Worm (Caenorhabditis elegans) whole organism, young adult: ENCODE results near the gene str-88.

ENCODE experiments used
- B0035.1 ChIP-seq: sonication (generic microtip); optimal IDR thresholded peaks from 2 replicates; lab custom pipeline; 2016; ENCODE audit warnings: missing genetic modification characterization, mild to moderate bottlenecking, missing compliant biosample characterization, missing genotype, missing genetic modification reagents
- B0261.1 ChIP-seq: sonication (generic microtip); optimal IDR thresholded peaks from 2 replicates; lab custom pipeline; 2016; ENCODE audit warnings: mild to moderate bottlenecking, missing genetic modification characterization, moderate library complexity, missing compliant biosample characterization
- F37B4.10 ChIP-seq: fragments of 200-800 bp; sonication (Bioruptor generic); IDR thresholded peaks from 2 replicates; pipeline ENCODE4 v1.3.6; 2022; ENCODE audit warnings: missing genetic modification characterization, missing compliant biosample characterization
- F49E8.2 ChIP-seq: sonication (generic microtip); optimal IDR thresholded peaks from 3 replicates; lab custom pipeline; 2017; ENCODE audit warnings: missing genetic modification characterization, mild to moderate bottlenecking, missing compliant biosample characterization, antibody characterized with exemption, moderate library complexity; ENCODE audit not compliant: insufficient read depth
- F52B5.7 ChIP-seq: sonication (generic microtip); optimal IDR thresholded peaks from 2 replicates; lab custom pipeline; 2016; ENCODE audit warnings: mild to moderate bottlenecking, missing genetic modification characterization, missing compliant biosample characterization
- F57A8.1 ChIP-seq: fragments of 200-800 bp; sonication (Bioruptor generic); optimal IDR thresholded peaks from 2 replicates; lab custom pipeline; 2018; ENCODE audit warnings: mild to moderate bottlenecking, missing genetic modification characterization, moderate library complexity, missing compliant biosample characterization
- F57C9.4 ChIP-seq: sonication (generic microtip); optimal IDR thresholded peaks from 2 replicates; lab custom pipeline; 2017; ENCODE audit warnings: mild to moderate bottlenecking, missing genetic modification characterization, missing compliant biosample characterization
- K11D2.4 ChIP-seq: fragments of 200-800 bp; sonication (Bioruptor generic); IDR thresholded peaks from 2 replicates; pipeline ENCODE4 v1.3.6; 2022; ENCODE audit warnings: missing genetic modification reagents, missing genetic modification characterization, missing compliant biosample characterization
- Y53G8AR.9 ChIP-seq: fragments of 200-800 bp; sonication (Bioruptor generic); conservative IDR thresholded peaks from 2 replicates; pipeline ENCODE4 v1.3.6; 2022; ENCODE audit warnings: missing genetic modification reagents, missing genetic modification characterization, missing compliant biosample characterization
- Y95B8A.8 ChIP-seq: fragments of 200-800 bp; sonication (Bioruptor generic); IDR thresholded peaks from 2 replicates; pipeline ENCODE4 v1.3.6; 2022; ENCODE audit warnings: missing genetic modification reagents, missing genetic modification characterization, missing compliant biosample characterization
- ZK185.1 ChIP-seq: sonication (generic microtip); optimal IDR thresholded peaks from 2 replicates; lab custom pipeline; 2016; ENCODE audit warnings: mild to moderate bottlenecking, missing genetic modification characterization, missing compliant biosample characterization; ENCODE audit not compliant: poor library complexity, severe bottlenecking
- akir-1 ChIP-seq: fragments of 200-800 bp; sonication (Bioruptor generic); optimal IDR thresholded peaks from 2 replicates; lab custom pipeline; 2018; ENCODE audit warnings: mild to moderate bottlenecking, missing genetic modification characterization, moderate library complexity, missing compliant biosample characterization
- athp-1 ChIP-seq: sonication (generic microtip); optimal IDR thresholded peaks from 2 replicates; lab custom pipeline; 2017; ENCODE audit warnings: mild to moderate bottlenecking, missing genetic modification characterization, missing compliant biosample characterization
- attf-5 ChIP-seq: fragments of 200-800 bp; sonication (Bioruptor generic); optimal IDR thresholded peaks from 2 replicates; lab custom pipeline; 2018; ENCODE audit warnings: mild to moderate bottlenecking, missing genetic modification characterization, missing compliant biosample characterization
- bed-1 ChIP-seq: fragments of 200-800 bp; sonication (Bioruptor generic); IDR thresholded peaks from 2 replicates; pipeline ENCODE4 v1.3.6; 2022; ENCODE audit warnings: missing genetic modification reagents, missing genetic modification characterization, missing compliant biosample characterization
- ceh-27 ChIP-seq: fragments of 200-800 bp; sonication (Bioruptor generic); optimal IDR thresholded peaks from 2 replicates; lab custom pipeline; 2018; ENCODE audit warnings: mild to moderate bottlenecking, missing genetic modification characterization, moderate library complexity, missing compliant biosample characterization
- ceh-79 ChIP-seq: sonication (generic microtip); optimal IDR thresholded peaks from 2 replicates; lab custom pipeline; 2017; ENCODE audit warnings: mild to moderate bottlenecking, missing genetic modification characterization, missing compliant biosample characterization
- dox-1 ChIP-seq: fragments of 200-800 bp; sonication (Bioruptor generic); IDR thresholded peaks from 2 replicates; pipeline ENCODE4 v1.3.6; 2022; ENCODE audit warnings: missing genetic modification reagents, missing genetic modification characterization, missing compliant biosample characterization
- dpff-1 ChIP-seq: sonication (generic microtip); optimal IDR thresholded peaks from 2 replicates; lab custom pipeline; 2017; ENCODE audit warnings: mild to moderate bottlenecking, missing genetic modification characterization, missing compliant biosample characterization
- efl-1 ChIP-seq: fragments of 150-350 bp; optimal IDR thresholded peaks from 2 replicates; lab custom pipeline; 2014; ENCODE audit warnings: missing biosample characterization, missing genetic modification reagents, missing genetic modification characterization
- egl-44 ChIP-seq: fragments of 200-800 bp; sonication (Bioruptor generic); IDR thresholded peaks from 2 replicates; pipeline ENCODE4 v1.3.6; 2022; ENCODE audit warnings: missing genetic modification reagents, missing genetic modification characterization, missing compliant biosample characterization
- ekl-4 ChIP-seq: fragments of 200-800 bp; sonication (Bioruptor generic); IDR thresholded peaks from 2 replicates; pipeline ENCODE4 v1.3.6; 2022; ENCODE audit warnings: missing genetic modification reagents, missing genetic modification characterization, missing compliant biosample characterization
- him-1 ChIP-seq: sonication (generic microtip); optimal IDR thresholded peaks from 2 replicates; lab custom pipeline; 2016; ENCODE audit warnings: missing genotype, missing genetic modification reagents, missing genetic modification characterization, missing compliant biosample characterization
- hlh-26 ChIP-seq: fragments of 200-800 bp; sonication (Bioruptor generic); conservative IDR thresholded peaks from 2 replicates; pipeline ENCODE4 v1.3.6; 2022; ENCODE audit warnings: missing genetic modification reagents, missing genetic modification characterization, missing compliant biosample characterization
- hmg-20 ChIP-seq: fragments of 200-800 bp; sonication (Bioruptor generic); IDR thresholded peaks from 2 replicates; pipeline ENCODE4 v1.3.6; 2022; ENCODE audit warnings: missing genetic modification reagents, missing genetic modification characterization, missing compliant biosample characterization
- let-607 ChIP-seq, 2 experiments: fragments of 200-800 bp in 1 of 2; sonication (Bioruptor generic) in 1 of 2; sonication (generic microtip) in 1 of 2; optimal IDR thresholded peaks; 2 replicates each; lab custom pipeline; 2016 to 2018; ENCODE audit warnings: mild to moderate bottlenecking in 2 of 2, missing compliant biosample characterization in 2 of 2, missing genetic modification characterization in 2 of 2, moderate library complexity in 2 of 2, missing genotype in 1 of 2
- lin-35 ChIP-seq, 3 experiments: fragments of 150-350 bp in 2 of 3; sonication (generic microtip) in 1 of 3; optimal IDR thresholded peaks; 2 replicates each; lab custom pipeline; 2014 to 2018; ENCODE audit warnings: missing biosample characterization in 3 of 3, missing genetic modification characterization in 3 of 3, missing genetic modification reagents in 3 of 3
- lir-1 ChIP-seq: fragments of 200-800 bp; sonication (Bioruptor generic); conservative IDR thresholded peaks from 2 replicates; pipeline ENCODE4 v1.3.6; 2022; ENCODE audit warnings: missing genetic modification reagents, missing genetic modification characterization, missing compliant biosample characterization
- madf-3 ChIP-seq: fragments of 200-800 bp; sonication (Bioruptor generic); IDR thresholded peaks from 2 replicates; pipeline ENCODE4 v1.3.6; 2022; ENCODE audit warnings: missing genetic modification reagents, missing genetic modification characterization, missing compliant biosample characterization
- mxl-1 ChIP-seq: sonication (generic microtip); optimal IDR thresholded peaks from 2 replicates; lab custom pipeline; 2016; ENCODE audit warnings: missing genetic modification characterization, missing compliant biosample characterization
- nhr-120 ChIP-seq: fragments of 200-800 bp; sonication (Bioruptor generic); IDR thresholded peaks from 2 replicates; pipeline ENCODE4 v1.3.6; 2022; ENCODE audit warnings: missing genetic modification characterization, missing compliant biosample characterization
- pbrm-1 ChIP-seq: fragments of 200-800 bp; sonication (Bioruptor generic); IDR thresholded peaks from 2 replicates; pipeline ENCODE4 v1.3.6; 2022; ENCODE audit warnings: missing genetic modification reagents, missing genetic modification characterization, missing compliant biosample characterization
- pha-4 ChIP-seq: fragments of 150-350 bp; sonication (generic microtip); optimal IDR thresholded peaks from 2 replicates; lab custom pipeline; 2014; ENCODE audit warnings: missing biosample characterization, missing genetic modification reagents, missing genetic modification characterization
- snpc-3.4 ChIP-seq: sonication (generic microtip); optimal IDR thresholded peaks from 2 replicates; lab custom pipeline; 2017; ENCODE audit warnings: missing genetic modification characterization, mild to moderate bottlenecking, missing compliant biosample characterization, antibody characterized with exemption, moderate library complexity, missing genotype, missing genetic modification reagents
- somi-1 ChIP-seq: fragments of 200-800 bp; sonication (Bioruptor generic); optimal IDR thresholded peaks from 2 replicates; lab custom pipeline; 2018; ENCODE audit warnings: mild to moderate bottlenecking, missing genetic modification characterization, missing compliant biosample characterization
- sptf-2 ChIP-seq: fragments of 200-800 bp; sonication (Bioruptor generic); optimal IDR thresholded peaks from 2 replicates; lab custom pipeline; 2018; ENCODE audit warnings: mild to moderate bottlenecking, missing genetic modification characterization, missing compliant biosample characterization
- tbp1 ChIP-seq: fragments of 200-800 bp; sonication (Bioruptor generic); optimal IDR thresholded peaks from 2 replicates; lab custom pipeline; 2018; ENCODE audit warnings: mild to moderate bottlenecking, missing genetic modification characterization, missing compliant biosample characterization
- tlf-1 ChIP-seq: fragments of 200-800 bp; sonication (Bioruptor generic); optimal IDR thresholded peaks from 2 replicates; lab custom pipeline; 2018; ENCODE audit warnings: mild to moderate bottlenecking, missing genetic modification characterization, missing compliant biosample characterization
- ztf-22 ChIP-seq: fragments of 200-800 bp; sonication (Bioruptor generic); optimal IDR thresholded peaks from 2 replicates; lab custom pipeline; 2018; ENCODE audit warnings: mild to moderate bottlenecking, missing genetic modification characterization, moderate library complexity, missing compliant biosample characterization
- ztf-28 ChIP-seq: fragments of 200-800 bp; sonication (Bioruptor generic); IDR thresholded peaks from 2 replicates; pipeline ENCODE4 v1.3.6; 2022; ENCODE audit warnings: missing genetic modification reagents, missing genetic modification characterization, missing compliant biosample characterization

str-88 gene

DNA sequence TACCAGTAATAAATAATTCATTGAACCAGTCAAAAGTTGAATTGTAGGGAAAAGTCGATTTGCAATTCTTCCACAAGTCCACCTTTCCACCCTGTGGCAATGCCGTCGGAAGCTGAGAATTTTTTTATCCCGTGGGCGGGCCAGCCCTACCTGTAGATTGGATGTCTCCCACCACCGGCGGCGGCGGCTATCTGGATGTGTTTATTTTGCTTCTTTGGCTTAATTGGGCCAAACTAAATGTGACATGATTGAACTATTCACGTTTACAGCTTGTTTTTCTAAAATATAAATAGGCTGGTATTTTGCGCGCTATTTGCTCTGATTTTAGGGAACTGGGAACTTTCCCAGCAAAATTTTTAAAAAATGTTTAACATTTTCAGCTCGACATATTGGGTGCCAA, 39.2 kb downstream of the str-88 start, which contains the start of gene wrt-8:
TSS of gene wrt-8 (minus strand) at position 101 of the 400 bp plus-strand sequence.
- TF ChIP-seq bed-1 (GFP tag; lab: Robert Waterston, UW) (no peak), nhr-120 (GFP tag; lab: Robert Waterston, UW) (0 out of 2 replicates have a peak, but pooled peaks have one; percentile 11)
- TF ChIP-seq, all 124 proteins: peak for 1

- TF ChIP-seq F52B5.7 (tag; lab: Kevin White, UChicago) (no peak), B0035.1 (tag; lab: Kevin White, UChicago) (no peak), dox-1 (no peak), K11D2.4 (no peak), attf-5 (GFP tag; lab: Kevin White, UChicago) (no peak), snpc-3.4 (tag; lab: Kevin White, UChicago) (no peak), tbp1 (GFP tag; lab: Kevin White, UChicago) (no peak), F57C9.4 (no peak)
These were observed 42.2 kb downstream of the str-88 start, which contains the start of gene clec-229 for ce11 chrV:15341404-15341803. TSS of gene clec-229 (minus strand) at chrV:15341504.

ce11 chrV:15339363-15339762, 44.3 kb downstream of the str-88 start, which contains the start of gene clec-228:
TSS of gene clec-228 (minus strand) at chrV:15339463.
- TF ChIP-seq F49E8.2 (tag; lab: Kevin White, UChicago) (no peak), sptf-2 (no peak), pha-4 (tag; lab: Kevin White, UChicago) (no peak)

DNA sequence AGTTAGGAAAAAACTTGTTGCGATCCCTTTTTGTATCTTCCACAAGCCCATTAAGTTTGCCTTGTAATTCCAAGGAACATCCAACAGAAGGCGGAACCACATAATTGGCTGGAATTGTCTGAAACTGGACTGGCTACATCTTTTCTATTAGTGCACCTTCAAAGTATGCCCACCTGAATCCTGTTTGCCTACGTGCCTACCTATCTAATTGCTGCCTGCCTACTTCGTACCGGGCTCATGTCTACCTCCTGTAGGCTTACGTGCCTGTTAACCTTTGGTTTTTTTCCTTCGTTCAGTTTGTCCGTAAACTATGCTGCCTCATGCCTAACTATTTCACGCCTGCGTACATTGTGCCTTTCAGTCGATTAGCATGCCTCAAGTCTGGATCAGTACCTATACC, 46.2 kb downstream of the str-88 start, which contains the start of gene wrt-7:
TSS of gene wrt-7 (minus strand) at position 101 of the 400 bp plus-strand sequence.
- TF ChIP-seq let-607 (tag; optimal IDR thresholded peaks at IDR 0.05; lab: Kevin White, UChicago) (no peak), hlh-26 (GFP tag; lab: Robert Waterston, UW) (no peak), lin-35 (GFP tag; optimal IDR thresholded peaks at IDR 0.05; lab: Kevin White, UChicago) (no peak), hmg-20 (GFP tag; lab: Robert Waterston, UW) (no peak), lir-1 (no peak), Y95B8A.8 (GFP tag; lab: Robert Waterston, UW) (no peak), K11D2.4 (no peak), ekl-4 (no peak), ceh-79 (tag; lab: Kevin White, UChicago) (no peak), madf-3 (GFP tag; lab: Robert Waterston, UW) (no peak), ztf-28 (GFP tag; lab: Robert Waterston, UW) (no peak), F37B4.10 (GFP tag; lab: Robert Waterston, UW) (no peak), F57A8.1 (no peak), efl-1 (GFP tag; lab: Kevin White, UChicago) (no peak), pbrm-1 (GFP tag; lab: Robert Waterston, UW) (no peak), F52B5.7 (tag; lab: Kevin White, UChicago) (no peak), egl-44 (GFP tag; lab: Robert Waterston, UW) (no peak), sptf-2 (no peak)
- TF ChIP-seq, all 124 proteins: peak for 0

ce11 chrV:15332851-15333250, 50.8 kb downstream of the str-88 start, which contains the start of gene srw-113:
TSS of gene srw-113 (plus strand) at chrV:15333151.
- TF ChIP-seq K11D2.4: no peak
- no peak for TF ChIP-seq dpff-1 (tag; lab: Kevin White, UChicago)
- no peak for TF ChIP-seq ZK185.1
- no peak for TF ChIP-seq Y53G8AR.9 (GFP tag; lab: Robert Waterston, UW)
- TF ChIP-seq him-1 (tag; lab: Kevin White, UChicago): no peak
- TF ChIP-seq attf-5 (GFP tag; lab: Kevin White, UChicago): no peak
- no peak for TF ChIP-seq tlf-1
- TF ChIP-seq akir-1: no peak
- TF ChIP-seq mxl-1 (tag; lab: Kevin White, UChicago): no peak
- no peak for TF ChIP-seq ceh-27 (GFP tag; lab: Kevin White, UChicago)
- TF ChIP-seq B0261.1: no peak
- no peak for TF ChIP-seq somi-1 (GFP tag; lab: Kevin White, UChicago)
- no peak for TF ChIP-seq let-607 (tag; optimal IDR thresholded peaks at IDR 0.05; lab: Kevin White, UChicago)
- TF ChIP-seq ztf-22: no peak
- TF ChIP-seq F37B4.10 (GFP tag; lab: Robert Waterston, UW): no peak
- TF ChIP-seq athp-1 (tag; lab: Kevin White, UChicago): no peak
